Worm (Caenorhabditis elegans) whole organism, L4 larva: ENCODE data around the gene srsx-19.

Experiments used
- F10B5.3 ChIP-seq: sonication (generic microtip); optimal IDR thresholded peaks from 2 replicates; lab custom pipeline; 2016; ENCODE audit warnings: mild to moderate bottlenecking, missing genetic modification characterization, missing compliant biosample characterization
- F26F4.8 ChIP-seq: fragments of 200-800 bp; sonication (Bioruptor generic); conservative IDR thresholded peaks from 2 replicates; pipeline ENCODE4 v1.3.6; 2022; ENCODE audit warnings: missing genetic modification characterization, missing compliant biosample characterization
- F44E2.7 ChIP-seq: fragments of 200-800 bp; sonication (Bioruptor generic); IDR thresholded peaks from 2 replicates; pipeline ENCODE4 v2.1.2; 2022; ENCODE audit warnings: missing genetic modification characterization, missing compliant biosample characterization
- Y105C5A.15 ChIP-seq: fragments of 200-800 bp; sonication (Bioruptor generic); IDR thresholded peaks from 2 replicates; pipeline ENCODE4 v1.3.6; 2022; ENCODE audit warnings: missing genetic modification characterization, missing compliant biosample characterization
- Y5F2A.4 ChIP-seq: fragments of 200-800 bp; sonication (Bioruptor generic); optimal IDR thresholded peaks from 2 replicates; lab custom pipeline; 2018; ENCODE audit warnings: mild to moderate bottlenecking, missing genetic modification characterization, missing compliant biosample characterization
- attf-4 ChIP-seq: sonication (generic microtip); optimal IDR thresholded peaks from 3 replicates; lab custom pipeline; 2017; ENCODE audit warnings: missing biosample characterization, missing genetic modification characterization
- ceh-20 ChIP-seq: fragments of 200-800 bp; sonication (Bioruptor generic); IDR thresholded peaks from 2 replicates; pipeline ENCODE4 v1.3.6; 2022; ENCODE audit warnings: missing genetic modification reagents, missing genetic modification characterization, missing compliant biosample characterization
- ceh-28 ChIP-seq: fragments of 150-350 bp; optimal IDR thresholded peaks from 2 replicates; lab custom pipeline; 2014; ENCODE audit warnings: missing biosample characterization, missing genetic modification reagents, missing genetic modification characterization
- ceh-32 ChIP-seq: sonication (generic microtip); optimal IDR thresholded peaks from 2 replicates; lab custom pipeline; 2016; ENCODE audit warnings: mild to moderate bottlenecking, missing genetic modification characterization, missing compliant biosample characterization; ENCODE audit not compliant: poor library complexity
- ceh-82 ChIP-seq: sonication (generic microtip); optimal IDR thresholded peaks from 2 replicates; lab custom pipeline; 2017; ENCODE audit warnings: missing biosample characterization, missing genetic modification characterization
- ces-1 ChIP-seq: fragments of 150-350 bp; sonication (generic microtip); optimal IDR thresholded peaks from 4 replicates; lab custom pipeline; 2014; ENCODE audit warnings: missing biosample characterization, missing genetic modification reagents, missing genetic modification characterization
- cey-2 ChIP-seq: sonication (generic microtip); optimal IDR thresholded peaks from 3 replicates; lab custom pipeline; 2017; ENCODE audit warnings: missing genetic modification characterization, mild to moderate bottlenecking, missing compliant biosample characterization, antibody characterized with exemption, borderline replicate concordance; ENCODE audit not compliant: insufficient read depth
- daf-12 ChIP-seq: fragments of 150-350 bp; optimal IDR thresholded peaks from 2 replicates; lab custom pipeline; 2014; ENCODE audit warnings: missing biosample characterization, missing genetic modification reagents, missing genetic modification characterization
- daf-16 ChIP-seq, 3 experiments: sonication (generic microtip); optimal IDR thresholded peaks; 2 replicates each; lab custom pipeline; 2016 to 2017; ENCODE audit warnings: missing genetic modification characterization in 3 of 3, missing genetic modification reagents in 3 of 3, mild to moderate bottlenecking in 2 of 3, missing compliant biosample characterization in 2 of 3, missing biosample characterization in 1 of 3, moderate library complexity in 1 of 3
- daf-19 ChIP-seq: fragments of 200-800 bp; sonication (Bioruptor generic); conservative IDR thresholded peaks from 2 replicates; pipeline ENCODE4 v1.3.6; 2022; ENCODE audit warnings: missing genetic modification characterization, missing compliant biosample characterization
- dpl-1 ChIP-seq: fragments of 150-350 bp; optimal IDR thresholded peaks from 2 replicates; lab custom pipeline; 2014; ENCODE audit warnings: missing biosample characterization, missing genetic modification reagents, missing genetic modification characterization
- dve-1 ChIP-seq: sonication (generic microtip); optimal IDR thresholded peaks from 2 replicates; lab custom pipeline; 2017; ENCODE audit warnings: antibody characterized with exemption, mild to moderate bottlenecking, missing genetic modification characterization, missing compliant biosample characterization; ENCODE audit not compliant: insufficient read depth
- egl-43 ChIP-seq: fragments of 200-800 bp; sonication (Bioruptor generic); IDR thresholded peaks from 2 replicates; pipeline ENCODE4 v1.3.6; 2022; ENCODE audit warnings: missing genetic modification reagents, missing genetic modification characterization, missing compliant biosample characterization
- fkh-10 ChIP-seq: fragments of 150-350 bp; optimal IDR thresholded peaks from 2 replicates; lab custom pipeline; 2014; ENCODE audit warnings: missing biosample characterization, missing genetic modification reagents, missing genetic modification characterization
- hlh-11 ChIP-seq: fragments of 200-800 bp; sonication (Bioruptor generic); optimal IDR thresholded peaks from 2 replicates; lab custom pipeline; 2018; ENCODE audit warnings: mild to moderate bottlenecking, missing genetic modification characterization, missing compliant biosample characterization
- hmg-1.1 ChIP-seq: fragments of 200-800 bp; sonication (Bioruptor generic); IDR thresholded peaks from 2 replicates; pipeline ENCODE4 v1.3.6; 2022; ENCODE audit warnings: missing genetic modification reagents, missing genetic modification characterization, missing compliant biosample characterization
- lin-15B ChIP-seq: fragments of 150-350 bp; sonication (generic microtip); optimal IDR thresholded peaks from 3 replicates; lab custom pipeline; 2014; ENCODE audit warnings: missing biosample characterization, missing genetic modification characterization
- lin-38 ChIP-seq: fragments of 200-800 bp; sonication (Bioruptor generic); IDR thresholded peaks from 2 replicates; pipeline ENCODE4 v1.3.6; 2022; ENCODE audit warnings: missing genetic modification reagents, missing genetic modification characterization, missing compliant biosample characterization
- lir-3 ChIP-seq: sonication (generic microtip); optimal IDR thresholded peaks from 2 replicates; lab custom pipeline; 2016; ENCODE audit warnings: mild to moderate bottlenecking, missing genetic modification characterization, missing compliant biosample characterization
- madf-5 ChIP-seq, 2 experiments: fragments of 200-800 bp; sonication (Bioruptor generic); IDR thresholded peaks; 2 replicates each; pipeline ENCODE4 v1.3.6; 2022; ENCODE audit warnings: missing compliant biosample characterization in 2 of 2, missing genetic modification characterization in 2 of 2
- nhr-102 ChIP-seq: sonication (generic microtip); optimal IDR thresholded peaks from 2 replicates; lab custom pipeline; 2016; ENCODE audit warnings: mild to moderate bottlenecking, missing genetic modification characterization, moderate library complexity, missing compliant biosample characterization
- nhr-11 ChIP-seq: fragments of 150-350 bp; optimal IDR thresholded peaks from 2 replicates; lab custom pipeline; 2014; ENCODE audit warnings: missing biosample characterization, missing genetic modification characterization
- nhr-25 ChIP-seq: sonication (generic microtip); optimal IDR thresholded peaks from 2 replicates; lab custom pipeline; 2017; ENCODE audit warnings: missing genetic modification characterization, mild to moderate bottlenecking, missing compliant biosample characterization, antibody characterized with exemption, moderate library complexity, borderline replicate concordance; ENCODE audit not compliant: insufficient read depth
- nhr-42 ChIP-seq: fragments of 200-800 bp; sonication (Bioruptor generic); IDR thresholded peaks from 2 replicates; pipeline ENCODE4 v1.3.6; 2022; ENCODE audit warnings: missing genetic modification characterization, missing compliant biosample characterization
- nhr-76 ChIP-seq: fragments of 150-350 bp; optimal IDR thresholded peaks from 2 replicates; lab custom pipeline; 2014; ENCODE audit warnings: missing biosample characterization, missing genetic modification characterization
- pha-4 ChIP-seq, 2 experiments: fragments of 150-350 bp in 1 of 2; fragments of 200-800 bp in 1 of 2; sonication (Bioruptor generic) in 1 of 2; IDR thresholded peaks in 1 of 2; optimal IDR thresholded peaks in 1 of 2; 2 replicates each; pipeline versions ENCODE4 v1.3.6 to Lab custom; 2014 to 2022; ENCODE audit warnings: missing genetic modification characterization in 2 of 2, missing genetic modification reagents in 2 of 2, missing biosample characterization in 1 of 2, missing compliant biosample characterization in 1 of 2
- php-3 ChIP-seq: fragments of 200-800 bp; sonication (Bioruptor generic); IDR thresholded peaks from 2 replicates; pipeline ENCODE4 v1.3.6; 2022; ENCODE audit warnings: missing genetic modification reagents, missing genetic modification characterization, missing compliant biosample characterization
- pqm-1 ChIP-seq: sonication (generic microtip); optimal IDR thresholded peaks from 2 replicates; lab custom pipeline; 2017; ENCODE audit warnings: missing biosample characterization, missing genetic modification characterization
- rbr-2 ChIP-seq: sonication (generic microtip); optimal IDR thresholded peaks from 2 replicates; lab custom pipeline; 2016; ENCODE audit warnings: missing genotype, missing genetic modification characterization, missing compliant biosample characterization
- sdz-12 ChIP-seq: fragments of 200-800 bp; sonication (Bioruptor generic); optimal IDR thresholded peaks from 2 replicates; lab custom pipeline; 2018; ENCODE audit warnings: mild to moderate bottlenecking, missing genetic modification characterization, missing compliant biosample characterization
- set-16 ChIP-seq: fragments of 200-800 bp; sonication (Bioruptor generic); IDR thresholded peaks from 2 replicates; pipeline ENCODE4 v1.3.6; 2022; ENCODE audit warnings: missing genetic modification reagents, missing genetic modification characterization, missing compliant biosample characterization
- spr-3 ChIP-seq: fragments of 200-800 bp; sonication (Bioruptor generic); optimal IDR thresholded peaks from 2 replicates; lab custom pipeline; 2018; ENCODE audit warnings: mild to moderate bottlenecking, missing genetic modification characterization, missing compliant biosample characterization
- unc-39 ChIP-seq: sonication (generic microtip); optimal IDR thresholded peaks from 2 replicates; lab custom pipeline; 2017; ENCODE audit warnings: missing biosample characterization, missing genetic modification characterization
- zag-1 ChIP-seq: fragments of 150-350 bp; optimal IDR thresholded peaks from 2 replicates; lab custom pipeline; 2014; ENCODE audit warnings: missing biosample characterization, missing genetic modification characterization
- zfp-3 ChIP-seq: fragments of 200-800 bp; sonication (Bioruptor generic); conservative IDR thresholded peaks from 2 replicates; pipeline ENCODE4 v1.3.6; 2022; ENCODE audit warnings: missing genetic modification reagents, missing genetic modification characterization, missing compliant biosample characterization
- zip-11 ChIP-seq: fragments of 200-800 bp; sonication (Bioruptor generic); IDR thresholded peaks from 2 replicates; pipeline ENCODE4 v1.3.6; 2022; ENCODE audit warnings: missing genetic modification characterization, missing compliant biosample characterization
- zip-2 ChIP-seq: fragments of 150-350 bp; optimal IDR thresholded peaks from 2 replicates; lab custom pipeline; 2014; ENCODE audit warnings: missing biosample characterization, missing genetic modification characterization

The srsx-19 gene

ce11 chrV:13878226-13878625 lies 9.2 kb upstream of the srsx-19 start (continued):
- TF ChIP-seq zfp-3 (GFP tag; lab: Robert Waterston, UW) (no peak), F44E2.7 (GFP tag; lab: Robert Waterston, UW) (no peak), madf-5 (GFP tag; IDR thresholded peaks at IDR 0.05; lab: Robert Waterston, UW) (no peak), nhr-42 (GFP tag; lab: Robert Waterston, UW) (no peak), F26F4.8 (GFP tag; lab: Robert Waterston, UW) (no peak), nhr-25 (tag; lab: Kevin White, UChicago) (no peak), spr-3 (no peak), pha-4 (GFP tag; IDR thresholded peaks at IDR 0.05; lab: Robert Waterston, UW) (no peak), pha-4 (tag; optimal IDR thresholded peaks at IDR 0.05; lab: Kevin White, UChicago) (no peak), zag-1 (tag; lab: Kevin White, UChicago) (no peak), daf-19 (no peak), cey-2 (no peak), dve-1 (tag; lab: Kevin White, UChicago) (peak; percentile 88), zip-11 (no peak), lir-3 (tag; lab: Kevin White, UChicago) (no peak), ceh-32 (tag; lab: Kevin White, UChicago) (no peak), egl-43 (GFP tag; lab: Robert Waterston, UW) (no peak), Y5F2A.4 (GFP tag; lab: Kevin White, UChicago) (no peak), hlh-11 (tag; lab: Kevin White, UChicago) (peak; percentile 80), daf-16 (GFP tag; optimal IDR thresholded peaks at IDR 0.05; lab: Kevin White, UChicago) (no peak), daf-16 (tag; optimal IDR thresholded peaks at IDR 0.05; lab: Kevin White, UChicago) (peak; percentile 91), F10B5.3 (tag; lab: Kevin White, UChicago) (no peak), Y105C5A.15 (GFP tag; lab: Robert Waterston, UW) (no peak), ces-1 (no peak), nhr-76 (tag; lab: Kevin White, UChicago) (no peak), hmg-1.1 (GFP tag; lab: Robert Waterston, UW) (no peak), pqm-1 (tag; lab: Kevin White, UChicago) (peak; percentile 61), dpl-1 (GFP tag; lab: Kevin White, UChicago) (no peak), ceh-28 (tag; lab: Kevin White, UChicago) (no peak), rbr-2 (no peak), php-3 (GFP tag; lab: Robert Waterston, UW) (no peak; the same call in 1 of the 2 replicates), daf-12 (tag; lab: Kevin White, UChicago) (no peak), set-16 (GFP tag; lab: Robert Waterston, UW) (no peak), lin-15B (tag; lab: Kevin White, UChicago) (no peak), nhr-11 (tag; lab: Kevin White, UChicago) (no peak), unc-39 (no peak), sdz-12 (GFP tag; lab: Kevin White, UChicago) (no peak), zip-2 (tag; lab: Kevin White, UChicago) (no peak), ceh-82 (tag; lab: Kevin White, UChicago) (no peak), fkh-10 (GFP tag; lab: Kevin White, UChicago) (no peak), lin-38 (GFP tag; lab: Robert Waterston, UW) (no peak), nhr-102 (tag; lab: Kevin White, UChicago) (no peak), attf-4 (tag; lab: Kevin White, UChicago) (no peak), ceh-20 (GFP tag; lab: Robert Waterston, UW) (peak; percentile 12; the same call in 1 of the 2 replicates)
